Worm (Caenorhabditis elegans): ENCODE results near the gene cup-5.

Gene cup-5

ce11 chrIII:7571726-7572125, 12.3 kb upstream of the cup-5 start:
- TF ChIP-seq madf-5 (GFP tag; IDR thresholded peaks at IDR 0.05): no peak
- TF ChIP-seq ces-1 (GFP tag; optimal IDR thresholded peaks at IDR 0.05): no peak
- TF ChIP-seq madf-9 (GFP tag; conservative IDR thresholded peaks at IDR 0.05): no peak
- no peak for TF ChIP-seq php-3 (GFP tag; IDR thresholded peaks at IDR 0.05)
- TF ChIP-seq lin-38 (GFP tag; IDR thresholded peaks at IDR 0.05): peak; percentile 40; the same call in 1 of the 2 replicates
- TF ChIP-seq lin-15B (tag; optimal IDR thresholded peaks at IDR 0.05): no peak
- no peak for TF ChIP-seq nhr-76 (tag; optimal IDR thresholded peaks at IDR 0.05)
- no peak for TF ChIP-seq Y75B8A.6 (GFP tag; IDR thresholded peaks at IDR 0.05)
- TF ChIP-seq zip-2 (tag; optimal IDR thresholded peaks at IDR 0.05): no peak
- no peak for TF ChIP-seq ceh-20 (GFP tag; IDR thresholded peaks at IDR 0.05)
- no peak for TF ChIP-seq zag-1 (tag; optimal IDR thresholded peaks at IDR 0.05)
- TF ChIP-seq F10B5.3 (tag; optimal IDR thresholded peaks at IDR 0.05): no peak
- peak; percentile 35; the same call in 1 of the 2 replicates for TF ChIP-seq snpc-1.2 (GFP tag; IDR thresholded peaks at IDR 0.05)
- no peak for TF ChIP-seq hmg-1.1 (GFP tag; IDR thresholded peaks at IDR 0.05)
- TF ChIP-seq arid-1 (GFP tag; conservative IDR thresholded peaks at IDR 0.05): 0 out of 2 replicates have a peak, but pooled peaks have one; percentile 36
- no peak for TF ChIP-seq fos-1 (tag; optimal IDR thresholded peaks at IDR 0.05)
- no peak for TF ChIP-seq unc-39 (tag; optimal IDR thresholded peaks at IDR 0.05)
- no peak for TF ChIP-seq tra-1 (GFP tag; IDR thresholded peaks at IDR 0.05)
- no peak for TF ChIP-seq R02D3.7 (tag; optimal IDR thresholded peaks at IDR 0.05)
- no peak for TF ChIP-seq unc-130 (GFP tag; optimal IDR thresholded peaks at IDR 0.05)
- TF ChIP-seq aly-2 (tag; optimal IDR thresholded peaks at IDR 0.05): no peak
- no peak for TF ChIP-seq T26A8.4 (GFP tag; IDR thresholded peaks at IDR 0.05)
- no peak for TF ChIP-seq zfp-3 (GFP tag; conservative IDR thresholded peaks at IDR 0.05)
- peak; percentile 43 for TF ChIP-seq aha-1 (tag)
- no peak for TF ChIP-seq unc-62 (GFP tag; optimal IDR thresholded peaks at IDR 0.05 in 1 of 2)
- no peak for TF ChIP-seq unc-62 (tag; optimal IDR thresholded peaks at IDR 0.05)
- TF ChIP-seq nhr-111 (GFP tag; optimal IDR thresholded peaks at IDR 0.05): no peak
- no peak for TF ChIP-seq nhr-48 (tag; optimal IDR thresholded peaks at IDR 0.05)
- TF ChIP-seq Y48G9A.11 (GFP tag; IDR thresholded peaks at IDR 0.05): peak; percentile 56
- TF ChIP-seq hlh-30 (tag; optimal IDR thresholded peaks at IDR 0.05; ENCODE audit: insufficient read depth): no peak
- no peak for TF ChIP-seq mdl-1 (tag; optimal IDR thresholded peaks at IDR 0.05)
- TF ChIP-seq mxl-3 (GFP tag; optimal IDR thresholded peaks at IDR 0.05): no peak
- TF ChIP-seq nhr-42 (GFP tag; IDR thresholded peaks at IDR 0.05): no peak
- no peak for TF ChIP-seq lim-7 (GFP tag; IDR thresholded peaks at IDR 0.05)
- TF ChIP-seq lin-39 (tag; optimal IDR thresholded peaks at IDR 0.05): no peak
- peak; percentile 23 for TF ChIP-seq F49E8.2 (tag; optimal IDR thresholded peaks at IDR 0.05; ENCODE audit: borderline replicate concordance)
- no peak for TF ChIP-seq daf-16 (GFP tag; optimal IDR thresholded peaks at IDR 0.05)
- TF ChIP-seq daf-16 (tag; optimal IDR thresholded peaks at IDR 0.05): peak; percentile 22
- 0 out of 2 replicates have a peak, but pooled peaks have one; percentile 29 for TF ChIP-seq lin-1 (GFP tag; IDR thresholded peaks at IDR 0.05)
- no peak for TF ChIP-seq ceh-44 (GFP tag; IDR thresholded peaks at IDR 0.05)
- TF ChIP-seq daf-19 (GFP tag; conservative IDR thresholded peaks at IDR 0.05): no peak
- TF ChIP-seq set-16 (GFP tag; IDR thresholded peaks at IDR 0.05): no peak

- no peak for TF ChIP-seq unc-39 (tag; optimal IDR thresholded peaks at IDR 0.05)
- TF ChIP-seq dpl-1 (GFP tag; optimal IDR thresholded peaks at IDR 0.05): peak; percentile 74
- TF ChIP-seq nhr-41 (GFP tag; IDR thresholded peaks at IDR 0.05): no peak
- peak; percentile 21 for TF ChIP-seq mxl-3 (GFP tag; optimal IDR thresholded peaks at IDR 0.05)
- no peak for TF ChIP-seq madf-5 (GFP tag; IDR thresholded peaks at IDR 0.05)
- peak; percentile 65 for TF ChIP-seq lin-38 (GFP tag; IDR thresholded peaks at IDR 0.05)
- TF ChIP-seq nhr-77 (tag; optimal IDR thresholded peaks at IDR 0.05): peak; percentile 81
- peak; percentile 53; the same call in 1 of the 2 replicates for TF ChIP-seq arid-1 (GFP tag; conservative IDR thresholded peaks at IDR 0.05)
- no peak for TF ChIP-seq zip-11 (GFP tag; IDR thresholded peaks at IDR 0.05)
- no peak for TF ChIP-seq lin-29 (GFP tag; IDR thresholded peaks at IDR 0.05)
- TF ChIP-seq ces-1 (GFP tag; optimal IDR thresholded peaks at IDR 0.05): no peak
- TF ChIP-seq snpc-1.2 (GFP tag; IDR thresholded peaks at IDR 0.05): no peak
- TF ChIP-seq nhr-28 (tag; optimal IDR thresholded peaks at IDR 0.05): peak; percentile 82
- no peak for TF ChIP-seq nhr-76 (tag; optimal IDR thresholded peaks at IDR 0.05)
- TF ChIP-seq mdt-29 (GFP tag; IDR thresholded peaks at IDR 0.05): no peak
- no peak; the same call in 1 of the 2 replicates for TF ChIP-seq vab-7 (GFP tag; IDR thresholded peaks at IDR 0.05)
- TF ChIP-seq ceh-62 (tag; optimal IDR thresholded peaks at IDR 0.05): no peak
- no peak for TF ChIP-seq ama-1 (optimal IDR thresholded peaks at IDR 0.05)
- peak in 1 of 2 experiments; percentile 83 for TF ChIP-seq mdl-1 (tag; optimal IDR thresholded peaks at IDR 0.05)
These were observed 11.1 kb upstream of the cup-5 start, which contains the start of the genes rpl-9 and lpd-7 for ce11 chrIII:7572781-7573400. Gene rpl-9 (minus strand): TSS chrIII:7572831. Gene lpd-7 (plus strand): TSS chrIII:7573350.
